Fruit fly (Drosophila melanogaster) whole organism, embryonic: Measurements from ENCODE around the gene CG3088.

Experiments
- Ada2b ChIP-seq: fragments of 200-800 bp; sonication (Bioruptor generic); IDR thresholded peaks from 2 replicates; pipeline ENCODE4 v1.3.6; 2022; ENCODE audit warnings: missing biosample characterization, missing genetic modification characterization
- Asciz ChIP-seq: fragments of 200-800 bp; sonication (Bioruptor generic); optimal IDR thresholded peaks from 2 replicates; lab custom pipeline; 2017; ENCODE audit warnings: missing biosample characterization, mild to moderate bottlenecking, missing genetic modification characterization, missing genetic modification reagents
- Bteb2 ChIP-seq: fragments of 200-800 bp; sonication (Bioruptor generic); optimal IDR thresholded peaks from 2 replicates; lab custom pipeline; 2016; ENCODE audit warnings: missing biosample characterization, missing genetic modification characterization
- CG10543 ChIP-seq: fragments of 200-800 bp; sonication (Bioruptor generic); optimal IDR thresholded peaks from 3 replicates; lab custom pipeline; 2017; ENCODE audit warnings: missing biosample characterization, mild to moderate bottlenecking, missing genetic modification characterization, moderate library complexity
- CG12659 ChIP-seq: fragments of 200-800 bp; sonication (Bioruptor generic); optimal IDR thresholded peaks from 3 replicates; lab custom pipeline; 2017; ENCODE audit warnings: mild to moderate bottlenecking, missing biosample characterization, missing genetic modification reagents, missing genetic modification characterization
- CG12769 ChIP-seq: fragments of 200-800 bp; sonication (Bioruptor generic); optimal IDR thresholded peaks from 2 replicates; lab custom pipeline; 2019; ENCODE audit warnings: missing biosample characterization, mild to moderate bottlenecking, missing genetic modification characterization, moderate library complexity
- CG13894 ChIP-seq: fragments of 200-800 bp; sonication (Bioruptor generic); optimal IDR thresholded peaks from 3 replicates; lab custom pipeline; 2018; ENCODE audit warnings: missing biosample characterization, mild to moderate bottlenecking, missing genetic modification characterization, moderate library complexity
- CG14710 ChIP-seq: fragments of 200-800 bp; sonication (Bioruptor generic); optimal IDR thresholded peaks from 3 replicates; lab custom pipeline; 2019; ENCODE audit warnings: missing biosample characterization, mild to moderate bottlenecking, missing genetic modification characterization, moderate library complexity
- CG1529 ChIP-seq: fragments of 200-800 bp; sonication (Bioruptor generic); optimal IDR thresholded peaks from 3 replicates; lab custom pipeline; 2018; ENCODE audit warnings: missing biosample characterization, missing genetic modification characterization
- CG16863 ChIP-seq: fragments of 200-800 bp; sonication (Bioruptor generic); optimal IDR thresholded peaks from 3 replicates; lab custom pipeline; 2016; ENCODE audit warnings: missing biosample characterization, missing genetic modification characterization
- CG17912 ChIP-seq: fragments of 200-800 bp; sonication (Bioruptor generic); optimal IDR thresholded peaks from 2 replicates; lab custom pipeline; 2018; ENCODE audit warnings: missing biosample characterization, mild to moderate bottlenecking, missing genetic modification characterization
- CG3847 ChIP-seq: fragments of 200-800 bp; sonication (Bioruptor generic); IDR thresholded peaks from 2 replicates; pipeline ENCODE4 v1.3.6; 2022; ENCODE audit warnings: missing biosample characterization, missing genetic modification characterization
- CG3995 ChIP-seq: fragments of 200-800 bp; sonication (Bioruptor generic); optimal IDR thresholded peaks from 3 replicates; lab custom pipeline; 2016; ENCODE audit warnings: missing biosample characterization, missing genetic modification characterization
- CG6175 ChIP-seq: fragments of 200-800 bp; sonication (Bioruptor generic); IDR thresholded peaks from 3 replicates; pipeline ENCODE4 v1.3.6; 2022; ENCODE audit warnings: missing biosample characterization, missing genetic modification characterization
- CG7372 ChIP-seq: fragments of 200-800 bp; sonication (Bioruptor generic); IDR thresholded peaks from 2 replicates; pipeline ENCODE4 v1.3.6; 2022; ENCODE audit warnings: missing biosample characterization, missing genetic modification characterization
- D ChIP-seq, 2 experiments: fragments of 200-800 bp in 1 of 2; fragments of >200 bp in 1 of 2; sonication (Bioruptor generic) in 1 of 2; optimal IDR thresholded peaks; 2 replicates in 1 of 2; 3 replicates in 1 of 2; lab custom pipeline; 2017; ENCODE audit warnings: mild to moderate bottlenecking in 1 of 2, missing biosample characterization in 1 of 2, missing genetic modification characterization in 1 of 2, missing genetic modification reagents in 1 of 2
- Drgx ChIP-seq: fragments of 200-800 bp; sonication (Bioruptor generic); IDR thresholded peaks from 2 replicates; pipeline ENCODE4 v1.3.6; 2022; ENCODE audit warnings: missing biosample characterization, missing genetic modification characterization
- HLH3B ChIP-seq: fragments of 200-800 bp; sonication (Bioruptor generic); IDR thresholded peaks from 2 replicates; pipeline ENCODE4 v1.3.6; 2022; ENCODE audit warnings: missing biosample characterization, missing genetic modification characterization
- HmgZ ChIP-seq: fragments of 200-800 bp; sonication (Bioruptor generic); optimal IDR thresholded peaks from 2 replicates; lab custom pipeline; 2018; ENCODE audit warnings: missing biosample characterization, mild to moderate bottlenecking, missing genetic modification characterization
- Hr3 ChIP-seq: fragments of 200-800 bp; sonication (Bioruptor generic); optimal IDR thresholded peaks from 3 replicates; lab custom pipeline; 2016; ENCODE audit warnings: missing biosample characterization, missing genetic modification characterization
- Med ChIP-seq: fragments of 200-800 bp; sonication (Bioruptor generic); peaks from one replicate; lab custom pipeline; 2016; ENCODE audit warnings: missing biosample characterization, missing genetic modification characterization, mild to moderate bottlenecking, inconsistent platforms, moderate library complexity
- NFAT ChIP-seq: fragments of 200-800 bp; sonication (Bioruptor generic); IDR thresholded peaks from 2 replicates; pipeline ENCODE4 v1.3.6; 2022; ENCODE audit warnings: missing biosample characterization, missing genetic modification characterization
- Rfx ChIP-seq: fragments of 200-800 bp; sonication (Bioruptor generic); IDR thresholded peaks from 2 replicates; pipeline ENCODE4 v1.3.6; 2022; ENCODE audit warnings: missing biosample characterization, missing genetic modification characterization
- Sox102F ChIP-seq: fragments of 200-800 bp; sonication (Bioruptor generic); optimal IDR thresholded peaks from 2 replicates; lab custom pipeline; 2018; ENCODE audit warnings: missing biosample characterization, mild to moderate bottlenecking, missing genetic modification characterization, moderate library complexity
- Trl ChIP-seq, 3 experiments: fragments of >200 bp in 2 of 3; fragments of 200-800 bp in 1 of 3; sonication (Bioruptor generic) in 1 of 3; optimal IDR thresholded peaks; 2 replicates in 1 of 3; 3 replicates in 2 of 3; lab custom pipeline; 2016 to 2017; ENCODE audit warnings: missing biosample characterization in 1 of 3, missing genetic modification characterization in 1 of 3
- abd-A ChIP-seq: fragments of 200-800 bp; sonication (Bioruptor generic); optimal IDR thresholded peaks from 3 replicates; lab custom pipeline; 2019; ENCODE audit warnings: missing biosample characterization, mild to moderate bottlenecking, missing genetic modification characterization, moderate library complexity
- cas ChIP-seq: fragments of 200-800 bp; sonication (Bioruptor generic); IDR thresholded peaks from 2 replicates; pipeline ENCODE4 v1.3.6; 2022; ENCODE audit warnings: missing biosample characterization, missing genetic modification characterization
- ci ChIP-seq: fragments of 200-800 bp; sonication (Bioruptor generic); IDR thresholded peaks from 3 replicates; pipeline ENCODE4 v1.3.6; 2022; ENCODE audit warnings: missing biosample characterization, missing genetic modification characterization
- cwo ChIP-seq: fragments of 200-800 bp; sonication (Bioruptor generic); optimal IDR thresholded peaks from 3 replicates; lab custom pipeline; 2017; ENCODE audit warnings: missing biosample characterization, missing genetic modification characterization, mild to moderate bottlenecking, moderate library complexity, missing genetic modification reagents
- dm ChIP-seq: fragments of 200-800 bp; sonication (Bioruptor generic); optimal IDR thresholded peaks from 3 replicates; lab custom pipeline; 2016; ENCODE audit warnings: missing biosample characterization, missing genetic modification characterization
- fu2 ChIP-seq: fragments of 200-800 bp; sonication (Bioruptor generic); optimal IDR thresholded peaks from 2 replicates; lab custom pipeline; 2016; ENCODE audit warnings: missing biosample characterization, missing genetic modification characterization
- hkb ChIP-seq, 2 experiments: fragments of 200-800 bp in 1 of 2; fragments of >200 bp in 1 of 2; sonication (Bioruptor generic) in 1 of 2; IDR thresholded peaks in 1 of 2; optimal IDR thresholded peaks in 1 of 2; 2 replicates each; pipeline versions ENCODE4 v1.3.6 to Lab custom; 2017 to 2022; ENCODE audit warnings: missing biosample characterization in 1 of 2, missing genetic modification characterization in 1 of 2
- kah ChIP-seq: fragments of 200-800 bp; sonication (Bioruptor generic); optimal IDR thresholded peaks from 2 replicates; lab custom pipeline; 2018; ENCODE audit warnings: missing biosample characterization, mild to moderate bottlenecking, missing genetic modification characterization
- lbe ChIP-seq: fragments of 200-800 bp; sonication (Bioruptor generic); optimal IDR thresholded peaks from 2 replicates; lab custom pipeline; 2016; ENCODE audit warnings: missing biosample characterization, mild to moderate bottlenecking, missing genetic modification characterization
- row ChIP-seq: fragments of 200-800 bp; sonication (Bioruptor generic); IDR thresholded peaks from 3 replicates; pipeline ENCODE4 v1.3.6; 2022; ENCODE audit warnings: missing biosample characterization, missing genetic modification characterization
- salm ChIP-seq: fragments of 200-800 bp; sonication (Bioruptor generic); optimal IDR thresholded peaks from 2 replicates; lab custom pipeline; 2018; ENCODE audit warnings: missing biosample characterization, mild to moderate bottlenecking, missing genetic modification characterization
- sc ChIP-seq, 3 experiments: fragments of >200 bp in 2 of 3; fragments of 200-800 bp in 1 of 3; sonication (Bioruptor generic) in 1 of 3; optimal IDR thresholded peaks; 2 replicates in 2 of 3; 3 replicates in 1 of 3; lab custom pipeline; 2017; ENCODE audit warnings: mild to moderate bottlenecking in 1 of 3, missing biosample characterization in 1 of 3, missing genetic modification characterization in 1 of 3, missing genetic modification reagents in 1 of 3
- sd ChIP-seq: fragments of 200-800 bp; sonication (Bioruptor generic); optimal IDR thresholded peaks from 3 replicates; lab custom pipeline; 2018; ENCODE audit warnings: missing biosample characterization, mild to moderate bottlenecking, missing genetic modification characterization, moderate library complexity
- sisA ChIP-seq: fragments of 200-800 bp; sonication (Bioruptor generic); IDR thresholded peaks from 2 replicates; pipeline ENCODE4 v1.3.6; 2022; ENCODE audit warnings: missing biosample characterization, missing genetic modification characterization
- slbo ChIP-seq: fragments of 200-800 bp; sonication (Bioruptor generic); IDR thresholded peaks from 2 replicates; pipeline ENCODE4 v1.3.6; 2022; ENCODE audit warnings: missing biosample characterization, missing genetic modification characterization
- unc-4 ChIP-seq: fragments of 200-800 bp; sonication (Bioruptor generic); IDR thresholded peaks from 2 replicates; pipeline ENCODE4 v1.3.6; 2022; ENCODE audit warnings: missing biosample characterization, missing genetic modification characterization; ENCODE audit not compliant: partially characterized antibody

CG3088 gene

DNA sequence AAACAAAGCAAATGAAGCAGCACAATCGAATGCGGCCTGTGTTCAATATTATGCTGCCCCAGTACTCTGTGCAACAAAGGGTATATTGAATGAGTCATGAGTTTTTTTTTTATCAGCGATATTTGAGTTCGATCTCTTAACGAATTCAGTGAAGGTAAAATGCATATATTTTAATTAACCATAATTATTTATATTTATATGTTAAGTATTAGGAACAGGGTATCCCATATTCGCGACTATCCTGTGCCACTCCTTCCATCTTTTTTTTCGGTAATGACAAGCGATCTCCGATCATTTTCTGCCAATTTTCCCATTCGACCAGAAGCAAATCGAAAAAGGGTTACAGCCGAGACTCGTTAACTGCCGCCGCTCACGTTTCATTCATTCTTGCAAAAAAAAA, 42.1 kb downstream of the CG3088 start (continued):
- TF ChIP-seq Drgx (GFP tag; lab: Robert Waterston, UW): peak; percentile 9; the same call in 1 of the 2 replicates
- no peak for TF ChIP-seq CG16863 (GFP tag; lab: Kevin White, UChicago)
- no peak for TF ChIP-seq CG17912 (GFP tag; lab: Kevin White, UChicago)
- 0 out of 3 replicates have a peak, but pooled peaks have one; percentile 32 for TF ChIP-seq ci
- TF ChIP-seq slbo (GFP tag; lab: Robert Waterston, UW): 0 out of 2 replicates have a peak, but pooled peaks have one; percentile 36
- TF ChIP-seq Hr3 (GFP tag; lab: Kevin White, UChicago): no peak
- no peak for TF ChIP-seq fu2 (GFP tag; lab: Kevin White, UChicago)
- TF ChIP-seq CG3847: no peak
- 0 out of 2 replicates have a peak, but pooled peaks have one; percentile 7 for TF ChIP-seq sisA
- 0 out of 2 replicates have a peak, but pooled peaks have one; percentile 33 for TF ChIP-seq HLH3B (GFP tag; lab: Robert Waterston, UW)
- no peak for TF ChIP-seq kah
- TF ChIP-seq CG14710 (tag; lab: Kevin White, UChicago): no peak
- TF ChIP-seq Sox102F (GFP tag; lab: Kevin White, UChicago): peak; percentile 35
- TF ChIP-seq row (GFP tag; lab: Robert Waterston, UW): peak; percentile 38; the same call in 2 of the 3 replicates
- TF ChIP-seq D (optimal IDR thresholded peaks at IDR 0.05; lab: Kevin White, UChicago): no peak
- no peak for TF ChIP-seq D (GFP tag; optimal IDR thresholded peaks at IDR 0.05; lab: Kevin White, UChicago)
- TF ChIP-seq lbe (GFP tag; lab: Kevin White, UChicago): no peak
- TF ChIP-seq unc-4: no peak
- TF ChIP-seq CG6175 (GFP tag; lab: Robert Waterston, UW): no peak
- no peak for TF ChIP-seq sc (optimal IDR thresholded peaks at IDR 0.05; lab: Kevin White, UChicago)
- TF ChIP-seq sc (GFP tag; optimal IDR thresholded peaks at IDR 0.05; lab: Kevin White, UChicago): no peak
- TF ChIP-seq CG12659 (GFP tag; lab: Kevin White, UChicago): no peak
- TF ChIP-seq Trl (optimal IDR thresholded peaks at IDR 0.05; lab: Kevin White, UChicago): no peak
- TF ChIP-seq Trl (GFP tag; optimal IDR thresholded peaks at IDR 0.05; lab: Kevin White, UChicago): no peak
- no peak for TF ChIP-seq hkb (optimal IDR thresholded peaks at IDR 0.05; lab: Kevin White, UChicago)
- 0 out of 2 replicates have a peak, but pooled peaks have one; percentile 17 for TF ChIP-seq hkb (GFP tag; IDR thresholded peaks at IDR 0.05; lab: Robert Waterston, UW)
- TF ChIP-seq salm (tag; lab: Kevin White, UChicago): no peak
- no peak for TF ChIP-seq Bteb2

DNA sequence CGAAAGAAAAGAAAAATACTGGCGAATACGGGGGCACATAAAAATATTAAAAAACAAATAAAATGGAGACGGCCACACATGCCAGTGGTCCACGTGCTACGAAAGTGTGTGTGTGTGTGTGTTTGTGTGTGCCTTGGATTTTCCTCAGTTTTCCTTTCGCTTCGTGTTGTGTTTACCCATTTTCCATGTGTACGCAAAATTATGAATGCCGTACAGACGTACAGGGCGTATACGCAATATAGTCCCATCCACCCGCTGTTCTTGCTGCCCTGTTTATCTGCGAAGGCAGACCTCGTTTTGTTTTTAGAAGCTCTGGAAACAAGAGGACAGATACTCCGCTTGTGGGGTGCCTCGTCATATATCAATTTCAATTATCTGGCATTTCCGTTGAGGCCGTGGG, 44.5 kb downstream of the CG3088 start:
- TF ChIP-seq CG13894 (tag; lab: Kevin White, UChicago) (peak; percentile 20), HmgZ (no peak), Med (GFP tag; lab: Kevin White, UChicago) (peak; percentile 76), cwo (GFP tag; lab: Kevin White, UChicago) (peak; percentile 58), CG3995 (GFP tag; lab: Kevin White, UChicago) (no peak), Rfx (GFP tag; lab: Robert Waterston, UW) (0 out of 2 replicates have a peak, but pooled peaks have one; percentile 26), cas (GFP tag; lab: Robert Waterston, UW) (no peak), CG12769 (peak; percentile 84), dm (no peak), sd (peak; percentile 61), CG7372 (peak; percentile 30; the same call in 1 of the 2 replicates), abd-A (tag; lab: Kevin White, UChicago) (peak; percentile 20), Ada2b (GFP tag; lab: Robert Waterston, UW) (no peak), NFAT (GFP tag; lab: Robert Waterston, UW) (0 out of 2 replicates have a peak, but pooled peaks have one; percentile 16), CG10543 (GFP tag; lab: Kevin White, UChicago) (peak; percentile 50), Asciz (GFP tag; lab: Kevin White, UChicago) (no peak), CG1529 (GFP tag; lab: Kevin White, UChicago) (no peak)
